Fruit fly (Drosophila melanogaster): Measurements from ENCODE around the gene MED1.

MED1 gene

DNA sequence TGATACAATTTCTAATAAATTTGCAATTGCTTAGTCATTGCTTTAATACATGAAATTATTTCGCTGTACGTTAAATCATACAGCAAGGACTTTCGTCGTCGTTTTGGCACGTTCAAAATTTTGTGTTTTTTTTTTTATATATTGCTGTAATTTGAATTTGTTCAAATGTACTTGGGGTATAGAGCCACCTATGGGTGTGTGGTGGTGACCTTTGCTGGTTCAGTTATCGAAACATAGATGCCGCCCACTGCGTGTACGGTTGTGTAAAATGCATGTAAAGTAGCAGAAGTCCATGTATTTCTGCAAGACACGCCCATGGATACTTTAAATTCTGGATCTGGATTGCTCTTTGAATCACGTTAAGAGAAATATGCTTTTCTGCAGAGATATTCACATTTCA is 30.0 kb downstream of the MED1 start (continued):
- peak; percentile 96 for TF ChIP-seq CG3065 (GFP tag; optimal IDR thresholded peaks at IDR 0.05)
- peak; percentile 53 for TF ChIP-seq NfI (GFP tag; optimal IDR thresholded peaks at IDR 0.05)
- no peak for TF ChIP-seq seq (GFP tag; IDR thresholded peaks at IDR 0.05)
- TF ChIP-seq CG32772 (GFP tag; IDR thresholded peaks at IDR 0.05), result peak; percentile 63; the same call in 1 of the 2 replicates
- TF ChIP-seq HLH3B (GFP tag; IDR thresholded peaks at IDR 0.05), result peak; percentile 53; the same call in 1 of the 2 replicates
- peak; percentile 50 for TF ChIP-seq CG10654 (GFP tag; optimal IDR thresholded peaks at IDR 0.05)
- TF ChIP-seq CG2129 (GFP tag; IDR thresholded peaks at IDR 0.05; ENCODE audit: partially characterized antibody), result no peak
- peak; percentile 64 for TF ChIP-seq lilli (GFP tag; optimal IDR thresholded peaks at IDR 0.05)
- TF ChIP-seq luna (GFP tag; optimal IDR thresholded peaks at IDR 0.05), result peak; percentile 60
- peak; percentile 67 for TF ChIP-seq CG4730 (GFP tag; IDR thresholded peaks at IDR 0.05)
- TF ChIP-seq Bteb2 (GFP tag; optimal IDR thresholded peaks at IDR 0.05), result peak; percentile 2
- TF ChIP-seq CG10431 (GFP tag; optimal IDR thresholded peaks at IDR 0.05), result peak; percentile 82
- no peak for TF ChIP-seq abd-A (tag; optimal IDR thresholded peaks at IDR 0.05)
- peak; percentile 42 for TF ChIP-seq ind (GFP tag; optimal IDR thresholded peaks at IDR 0.05)
- peak in 1 of 3 experiments; percentile 13 for TF ChIP-seq lola (GFP tag; optimal IDR thresholded peaks at IDR 0.05)
- no peak for TF ChIP-seq stwl (tag; optimal IDR thresholded peaks at IDR 0.05)
- no peak for TF ChIP-seq CG9727 (GFP tag; optimal IDR thresholded peaks at IDR 0.05)
- peak; percentile 50 for TF ChIP-seq pita (GFP tag; optimal IDR thresholded peaks at IDR 0.05)
- TF ChIP-seq CG7786 (GFP tag; optimal IDR thresholded peaks at IDR 0.05), result peak; percentile 39
- peak; percentile 24 for TF ChIP-seq CG12391 (tag; optimal IDR thresholded peaks at IDR 0.05)
- TF ChIP-seq TFAM (GFP tag; optimal IDR thresholded peaks at IDR 0.05), result no peak
- TF ChIP-seq Ets65A (GFP tag), result peak; percentile 96
- peak; percentile 72 for TF ChIP-seq CG8944 (GFP tag; optimal IDR thresholded peaks at IDR 0.05)
- TF ChIP-seq CG12744 (GFP tag; optimal IDR thresholded peaks at IDR 0.05), result peak; percentile 67
- peak; percentile 57 for TF ChIP-seq Dp (GFP tag; optimal IDR thresholded peaks at IDR 0.05)
- no peak for TF ChIP-seq CG4707 (GFP tag; optimal IDR thresholded peaks at IDR 0.05)
- TF ChIP-seq CG10959 (GFP tag; IDR thresholded peaks at IDR 0.05), result peak; percentile 64
- TF ChIP-seq tio (GFP tag; optimal IDR thresholded peaks at IDR 0.05), result peak; percentile 17
- TF ChIP-seq NC2β (GFP tag; optimal IDR thresholded peaks at IDR 0.05), result peak; percentile 68
- peak; percentile 16 for TF ChIP-seq CG10209 (GFP tag; optimal IDR thresholded peaks at IDR 0.05)
- peak; percentile 47 for TF ChIP-seq Elba2 (GFP tag; optimal IDR thresholded peaks at IDR 0.05)
- TF ChIP-seq vfl (GFP tag; optimal IDR thresholded peaks at IDR 0.05), result peak; percentile 14
- peak; percentile 69 for TF ChIP-seq ranshi (GFP tag; IDR thresholded peaks at IDR 0.05)
- TF ChIP-seq CG13624 (GFP tag; optimal IDR thresholded peaks at IDR 0.05), result peak; percentile 57
- TF ChIP-seq CG34422 (GFP tag; IDR thresholded peaks at IDR 0.05), result peak; percentile 61; the same call in 1 of the 3 replicates
- peak; percentile 52; the same call in 1 of the 2 replicates for TF ChIP-seq CG9215 (GFP tag; IDR thresholded peaks at IDR 0.05)
- peak; percentile 37; the same call in 1 of the 2 replicates for TF ChIP-seq Xrp1 (GFP tag; IDR thresholded peaks at IDR 0.05)
- peak; percentile 52 for TF ChIP-seq Mad (GFP tag; optimal IDR thresholded peaks at IDR 0.05)
- peak; percentile 95 for TF ChIP-seq Med (GFP tag)
- TF ChIP-seq Dek (tag; optimal IDR thresholded peaks at IDR 0.05), result peak; percentile 28
- peak; percentile 75 for TF ChIP-seq NFAT (GFP tag; IDR thresholded peaks at IDR 0.05)
- TF ChIP-seq Oaz (GFP tag; IDR thresholded peaks at IDR 0.05), result 0 out of 2 replicates have a peak, but pooled peaks have one; percentile 11
- peak; percentile 29 for TF ChIP-seq CG3407 (GFP tag; optimal IDR thresholded peaks at IDR 0.05)
- peak; percentile 59; the same call in 2 of the 4 replicates for TF ChIP-seq Gug (GFP tag; IDR thresholded peaks at IDR 0.05)
- peak; percentile 1 for TF ChIP-seq ash1 (GFP tag; optimal IDR thresholded peaks at IDR 0.05)
- no peak for TF ChIP-seq Hmx (GFP tag; optimal IDR thresholded peaks at IDR 0.05)
- no peak for TF ChIP-seq esg (GFP tag; conservative IDR thresholded peaks at IDR 0.05)
- TF ChIP-seq CG30431 (GFP tag; optimal IDR thresholded peaks at IDR 0.05), result peak; percentile 21
- TF ChIP-seq CoRest (tag; optimal IDR thresholded peaks at IDR 0.05), result peak; percentile 54
- TF ChIP-seq CG10543 (GFP tag; optimal IDR thresholded peaks at IDR 0.05), result no peak
- peak; percentile 35; the same call in 1 of the 2 replicates for TF ChIP-seq CG1024 (GFP tag; IDR thresholded peaks at IDR 0.05)
